Worm (Caenorhabditis elegans) whole organism, L4 larva: ENCODE measurements around the gene amx-1.

ENCODE experiments used
- ceh-44 ChIP-seq: fragments of 200-800 bp; sonication (Bioruptor generic); IDR thresholded peaks from 2 replicates; pipeline ENCODE4 v1.3.6; 2022; ENCODE audit warnings: missing genetic modification reagents, missing genetic modification characterization, missing compliant biosample characterization
- fos-1 ChIP-seq: fragments of 150-350 bp; optimal IDR thresholded peaks from 2 replicates; lab custom pipeline; 2014; ENCODE audit warnings: missing biosample characterization, missing genetic modification characterization
- nhr-11 ChIP-seq: fragments of 150-350 bp; optimal IDR thresholded peaks from 2 replicates; lab custom pipeline; 2014; ENCODE audit warnings: missing biosample characterization, missing genetic modification characterization
- nhr-237 ChIP-seq: sonication (generic microtip); optimal IDR thresholded peaks from 2 replicates; lab custom pipeline; 2017; ENCODE audit warnings: missing biosample characterization, missing genetic modification characterization
- nhr-28 ChIP-seq: fragments of 150-350 bp; optimal IDR thresholded peaks from 2 replicates; lab custom pipeline; 2014; ENCODE audit warnings: missing biosample characterization, missing genetic modification characterization
- nhr-77 ChIP-seq: fragments of 150-350 bp; optimal IDR thresholded peaks from 2 replicates; lab custom pipeline; 2014; ENCODE audit warnings: missing biosample characterization, missing genetic modification characterization
- php-3 ChIP-seq: fragments of 200-800 bp; sonication (Bioruptor generic); IDR thresholded peaks from 2 replicates; pipeline ENCODE4 v1.3.6; 2022; ENCODE audit warnings: missing genetic modification reagents, missing genetic modification characterization, missing compliant biosample characterization
- spr-1 ChIP-seq: sonication (generic microtip); optimal IDR thresholded peaks from 2 replicates; lab custom pipeline; 2016; ENCODE audit warnings: mild to moderate bottlenecking, missing genetic modification characterization, missing compliant biosample characterization
- vab-7 ChIP-seq: fragments of 200-800 bp; sonication (Bioruptor generic); IDR thresholded peaks from 2 replicates; pipeline ENCODE4 v1.3.6; 2022; ENCODE audit warnings: missing genetic modification reagents, missing genetic modification characterization, missing compliant biosample characterization
- ztf-11 ChIP-seq: fragments of 150-350 bp; optimal IDR thresholded peaks from 2 replicates; lab custom pipeline; 2014; ENCODE audit warnings: missing biosample characterization, missing genetic modification characterization

DNA sequence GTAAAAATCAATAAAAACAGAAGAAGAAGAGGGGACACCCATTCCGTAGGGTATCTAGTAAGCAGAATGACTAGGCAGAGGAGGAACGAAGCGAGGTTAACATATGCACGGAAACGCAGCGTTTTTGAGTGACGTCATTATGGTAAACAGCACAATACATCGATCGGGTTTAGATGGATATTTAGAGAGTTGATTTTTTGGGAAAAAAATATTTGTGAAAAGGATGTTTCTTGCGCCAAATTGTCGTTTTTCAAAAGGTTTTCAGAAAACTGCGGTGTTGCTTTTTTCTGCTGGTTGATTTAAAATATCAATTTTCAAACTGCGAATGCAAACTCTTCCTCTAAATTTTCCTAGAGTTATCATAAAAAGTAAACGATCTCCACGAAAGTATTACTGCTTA is 9.2 kb downstream of the amx-1 start, which contains the start of gene C36A4.10:
- TF ChIP-seq nhr-28 (tag; lab: Kevin White, UChicago) = no peak
- no peak for TF ChIP-seq fos-1 (tag; lab: Kevin White, UChicago)
- TF ChIP-seq spr-1 (tag; lab: Kevin White, UChicago) = no peak
- no peak for TF ChIP-seq ztf-11 (tag; lab: Kevin White, UChicago)
- no peak for TF ChIP-seq ceh-44
- no peak for TF ChIP-seq nhr-11 (tag; lab: Kevin White, UChicago)
- no peak for TF ChIP-seq nhr-237 (tag; lab: Kevin White, UChicago)
- TF ChIP-seq vab-7 (GFP tag; lab: Robert Waterston, UW) = no peak
- no peak for TF ChIP-seq php-3 (GFP tag; lab: Robert Waterston, UW)
- no peak for TF ChIP-seq nhr-77
